Fruit fly (Drosophila melanogaster): Measurements from ENCODE around the gene Grl65a.

Gene Grl65a

dm6 chr3L:6705865-6706264 lies 38.2 kb upstream of the Grl65a start (continued):
- TF ChIP-seq Nf-YB (GFP tag; optimal IDR thresholded peaks at IDR 0.05) (peak; percentile 40), CG42726 (GFP tag; IDR thresholded peaks at IDR 0.05; ENCODE audit: partially characterized antibody) (no peak), Hmr (GFP tag; optimal IDR thresholded peaks at IDR 0.05) (no peak), Abd-B (GFP tag; optimal IDR thresholded peaks at IDR 0.05) (peak; percentile 49), CG6765 (GFP tag; optimal IDR thresholded peaks at IDR 0.05) (no peak), E2f2 (GFP tag; IDR thresholded peaks at IDR 0.05) (peak; percentile 38; the same call in 1 of the 2 replicates), CG7839 (tag; optimal IDR thresholded peaks at IDR 0.05) (peak; percentile 69), CG11456 (GFP tag; IDR thresholded peaks at IDR 0.05) (no peak), CG11696 (GFP tag; IDR thresholded peaks at IDR 0.05) (no peak), gce (GFP tag; IDR thresholded peaks at IDR 0.05) (no peak), CG15011 (GFP tag; optimal IDR thresholded peaks at IDR 0.05) (no peak), fd64A (GFP tag; optimal IDR thresholded peaks at IDR 0.05) (no peak), CG18476 (GFP tag; optimal IDR thresholded peaks at IDR 0.05) (peak; percentile 21), CG10543 (GFP tag; optimal IDR thresholded peaks at IDR 0.05) (peak; percentile 66), CG11085 (GFP tag; IDR thresholded peaks at IDR 0.05) (no peak), bowl (GFP tag; IDR thresholded peaks at IDR 0.05) (no peak), otp (GFP tag; IDR thresholded peaks at IDR 0.05) (0 out of 3 replicates have a peak, but pooled peaks have one; percentile 37), seq (GFP tag; IDR thresholded peaks at IDR 0.05) (peak; percentile 59; the same call in 1 of the 2 replicates), CG11398 (GFP tag; optimal IDR thresholded peaks at IDR 0.05) (no peak), bsh (GFP tag; optimal IDR thresholded peaks at IDR 0.05) (peak in 1 of 2 experiments; percentile 80), Mes4 (GFP tag; optimal IDR thresholded peaks at IDR 0.05) (peak; percentile 13), CG8290 (GFP tag; optimal IDR thresholded peaks at IDR 0.05) (peak; percentile 3), CG8290 (tag; optimal IDR thresholded peaks at IDR 0.05) (peak in 1 of 2 experiments; percentile 25), inv (GFP tag; IDR thresholded peaks at IDR 0.05; ENCODE audit: partially characterized antibody) (no peak), Blimp-1 (GFP tag; optimal IDR thresholded peaks at IDR 0.05) (peak; percentile 74), HLH3B (GFP tag; IDR thresholded peaks at IDR 0.05) (peak; percentile 61), CG1647 (GFP tag; optimal IDR thresholded peaks at IDR 0.05) (no peak), CG7357 (GFP tag; IDR thresholded peaks at IDR 0.05) (no peak), btn (GFP tag; optimal IDR thresholded peaks at IDR 0.05) (no peak), repo (GFP tag; optimal IDR thresholded peaks at IDR 0.05) (no peak), CG18764 (GFP tag; optimal IDR thresholded peaks at IDR 0.05) (no peak), nerfin-2 (GFP tag; IDR thresholded peaks at IDR 0.05; ENCODE audit: partially characterized antibody) (no peak), pb (GFP tag; optimal IDR thresholded peaks at IDR 0.05) (peak; percentile 7), CG30020 (tag; optimal IDR thresholded peaks at IDR 0.05) (no peak), nau (GFP tag; optimal IDR thresholded peaks at IDR 0.05) (peak; percentile 69), fru (optimal IDR thresholded peaks at IDR 0.05) (no peak), lbe (GFP tag; optimal IDR thresholded peaks at IDR 0.05) (no peak), jigr1 (GFP tag; IDR thresholded peaks at IDR 0.05) (no peak), disco-r (GFP tag; optimal IDR thresholded peaks at IDR 0.05) (no peak), crc (GFP tag; optimal IDR thresholded peaks at IDR 0.05) (no peak), dimm (GFP tag; IDR thresholded peaks at IDR 0.05) (no peak), Dad (GFP tag; optimal IDR thresholded peaks at IDR 0.05) (peak; percentile 31), Ada2b (GFP tag; IDR thresholded peaks at IDR 0.05) (peak; percentile 58), zfh2 (GFP tag; optimal IDR thresholded peaks at IDR 0.05) (no peak), ken (GFP tag; IDR thresholded peaks at IDR 0.05) (0 out of 3 replicates have a peak, but pooled peaks have one; percentile 43), Spps (tag; optimal IDR thresholded peaks at IDR 0.05) (no peak), Hey (tag; optimal IDR thresholded peaks at IDR 0.05) (no peak), dm (GFP tag; optimal IDR thresholded peaks at IDR 0.05) (no peak), CG14860 (GFP tag; IDR thresholded peaks at IDR 0.05; ENCODE audit: partially characterized antibody) (no peak), Mad (GFP tag; optimal IDR thresholded peaks at IDR 0.05) (peak; percentile 11), dpn (GFP tag; optimal IDR thresholded peaks at IDR 0.05) (peak; percentile 17 to 49), sim (GFP tag; IDR thresholded peaks at IDR 0.05) (no peak)
